Fruit fly (Drosophila melanogaster) whole organism, prepupa: ENCODE data around the gene KP78a.

ENCODE experiments used
- Blimp-1 ChIP-seq: fragments of 200-800 bp; sonication (Bioruptor generic); optimal IDR thresholded peaks from 3 replicates; lab custom pipeline; 2017; ENCODE audit warnings: missing biosample characterization, missing genetic modification characterization, mild to moderate bottlenecking, moderate library complexity, missing genetic modification reagents
- CG10631 ChIP-seq: fragments of 200-800 bp; sonication (Bioruptor generic); optimal IDR thresholded peaks from 2 replicates; lab custom pipeline; 2016; ENCODE audit warnings: missing biosample characterization, missing genetic modification characterization
- CG10669 ChIP-seq: fragments of 200-800 bp; sonication (Bioruptor generic); optimal IDR thresholded peaks from 3 replicates; lab custom pipeline; 2018; ENCODE audit warnings: missing biosample characterization, mild to moderate bottlenecking, missing genetic modification characterization, moderate library complexity
- CG11294 ChIP-seq: fragments of 200-800 bp; sonication (Bioruptor generic); IDR thresholded peaks from 2 replicates; pipeline ENCODE4 v1.3.6; 2022; ENCODE audit warnings: missing biosample characterization, missing genetic modification characterization
- CG11762 ChIP-seq: fragments of 200-800 bp; sonication (Bioruptor generic); optimal IDR thresholded peaks from 3 replicates; lab custom pipeline; 2016; ENCODE audit warnings: missing biosample characterization, missing genetic modification characterization; ENCODE audit not compliant: insufficient read depth
- CG15336 ChIP-seq: fragments of 200-800 bp; sonication (Bioruptor generic); IDR thresholded peaks from 2 replicates; pipeline ENCODE4 v1.3.6; 2022; ENCODE audit warnings: missing biosample characterization, missing genetic modification characterization
- CG1621 ChIP-seq: fragments of 200-800 bp; sonication (Bioruptor generic); optimal IDR thresholded peaks from 3 replicates; lab custom pipeline; 2018; ENCODE audit warnings: missing biosample characterization, mild to moderate bottlenecking, missing genetic modification characterization
- CG16779 ChIP-seq: fragments of 200-800 bp; sonication (Bioruptor generic); optimal IDR thresholded peaks from 3 replicates; lab custom pipeline; 2017; ENCODE audit warnings: missing biosample characterization, mild to moderate bottlenecking, missing genetic modification characterization
- CG3032 ChIP-seq: fragments of 200-800 bp; optimal IDR thresholded peaks from 2 replicates; lab custom pipeline; 2019; ENCODE audit warnings: missing biosample characterization, mild to moderate bottlenecking, missing genetic modification characterization, moderate library complexity
- CG31627 ChIP-seq: fragments of 200-800 bp; sonication (Bioruptor generic); optimal IDR thresholded peaks from 3 replicates; lab custom pipeline; 2016; ENCODE audit warnings: missing biosample characterization, missing genetic modification characterization
- CG32006 ChIP-seq: fragments of 200-800 bp; sonication (Bioruptor generic); optimal IDR thresholded peaks from 3 replicates; lab custom pipeline; 2017; ENCODE audit warnings: missing biosample characterization, mild to moderate bottlenecking, missing genetic modification characterization
- CG34406 ChIP-seq: fragments of 200-800 bp; sonication (Bioruptor generic); optimal IDR thresholded peaks from 3 replicates; lab custom pipeline; 2016; ENCODE audit warnings: missing biosample characterization, missing genetic modification characterization
- CG3919 ChIP-seq: fragments of 200-800 bp; sonication (Bioruptor generic); optimal IDR thresholded peaks from 3 replicates; lab custom pipeline; 2016; ENCODE audit warnings: missing biosample characterization, missing genetic modification characterization
- CG4318 ChIP-seq: fragments of 200-800 bp; sonication (Bioruptor generic); optimal IDR thresholded peaks from 3 replicates; lab custom pipeline; 2017; ENCODE audit warnings: missing biosample characterization, mild to moderate bottlenecking, missing genetic modification characterization
- CG6163 ChIP-seq: fragments of 200-800 bp; sonication (Bioruptor generic); IDR thresholded peaks from 3 replicates; pipeline ENCODE4 v1.3.6; 2022; ENCODE audit warnings: missing biosample characterization, missing genetic modification characterization
- CG6276 ChIP-seq: fragments of 200-800 bp; sonication (Bioruptor generic); optimal IDR thresholded peaks from 2 replicates; lab custom pipeline; 2017; ENCODE audit warnings: missing biosample characterization, mild to moderate bottlenecking, missing genetic modification characterization
- CG6792 ChIP-seq: fragments of 200-800 bp; sonication (Bioruptor generic); optimal IDR thresholded peaks from 3 replicates; lab custom pipeline; 2016; ENCODE audit warnings: missing biosample characterization, missing genetic modification characterization
- CG6854 ChIP-seq: fragments of 200-800 bp; sonication (Bioruptor generic); optimal IDR thresholded peaks from 2 replicates; lab custom pipeline; 2017; ENCODE audit warnings: missing biosample characterization, mild to moderate bottlenecking, missing genetic modification characterization
- CG7368 ChIP-seq: fragments of 200-800 bp; sonication (Bioruptor generic); optimal IDR thresholded peaks from 3 replicates; lab custom pipeline; 2016; ENCODE audit warnings: missing biosample characterization, missing genetic modification characterization
- CG8119 ChIP-seq: fragments of 200-800 bp; sonication (Bioruptor generic); IDR thresholded peaks from 3 replicates; pipeline ENCODE4 v1.3.6; 2022; ENCODE audit warnings: missing biosample characterization, missing genetic modification characterization
- CG8319 ChIP-seq: fragments of 200-800 bp; sonication (Bioruptor generic); optimal IDR thresholded peaks from 3 replicates; lab custom pipeline; 2016; ENCODE audit warnings: missing biosample characterization, missing genetic modification characterization
- CG8632 ChIP-seq: fragments of 200-800 bp; sonication (Bioruptor generic); optimal IDR thresholded peaks from 3 replicates; lab custom pipeline; 2016; ENCODE audit warnings: missing biosample characterization, missing genetic modification characterization
- CG9139 ChIP-seq: fragments of 200-800 bp; sonication (Bioruptor generic); optimal IDR thresholded peaks from 3 replicates; lab custom pipeline; 2017; ENCODE audit warnings: missing biosample characterization, mild to moderate bottlenecking, missing genetic modification characterization
- Eip75B ChIP-seq: fragments of 200-800 bp; sonication (Bioruptor generic); optimal IDR thresholded peaks from 3 replicates; lab custom pipeline; 2016; ENCODE audit warnings: missing biosample characterization, missing genetic modification characterization
- Eip78C ChIP-seq: fragments of 200-800 bp; sonication (Bioruptor generic); peaks from one replicate; lab custom pipeline; 2016; ENCODE audit warnings: missing biosample characterization, missing genetic modification characterization
- Eip93F ChIP-seq: fragments of 200-800 bp; sonication (Bioruptor generic); optimal IDR thresholded peaks from 2 replicates; lab custom pipeline; 2016; ENCODE audit warnings: missing biosample characterization, mild to moderate bottlenecking, missing genetic modification characterization
- Ets21C ChIP-seq: fragments of 200-800 bp; sonication (Bioruptor generic); optimal IDR thresholded peaks from 3 replicates; lab custom pipeline; 2016; ENCODE audit warnings: missing biosample characterization, missing genetic modification characterization
- Gug ChIP-seq: fragments of 200-800 bp; sonication (Bioruptor generic); IDR thresholded peaks from 2 replicates; pipeline ENCODE4 v1.3.6; 2022; ENCODE audit warnings: missing biosample characterization, missing genetic modification characterization
- Hr39 ChIP-seq: fragments of 200-800 bp; sonication (Bioruptor generic); optimal IDR thresholded peaks from 2 replicates; lab custom pipeline; 2016; ENCODE audit warnings: missing biosample characterization, missing genetic modification characterization
- Hr4 ChIP-seq: fragments of 200-800 bp; sonication (Bioruptor generic); optimal IDR thresholded peaks from 3 replicates; lab custom pipeline; 2016; ENCODE audit warnings: missing biosample characterization, missing genetic modification characterization
- Lpt ChIP-seq: fragments of 200-800 bp; sonication (Bioruptor generic); optimal IDR thresholded peaks from 3 replicates; lab custom pipeline; 2016; ENCODE audit warnings: missing biosample characterization, missing genetic modification characterization
- OdsH ChIP-seq: fragments of 200-800 bp; sonication (Bioruptor generic); optimal IDR thresholded peaks from 3 replicates; lab custom pipeline; 2016; ENCODE audit warnings: missing biosample characterization, missing genetic modification characterization
- Smox ChIP-seq: fragments of 200-800 bp; sonication (Bioruptor generic); optimal IDR thresholded peaks from 3 replicates; lab custom pipeline; 2016; ENCODE audit warnings: missing biosample characterization, missing genetic modification characterization
- Sox102F ChIP-seq: fragments of 200-800 bp; sonication (Bioruptor generic); optimal IDR thresholded peaks from 2 replicates; lab custom pipeline; 2016; ENCODE audit warnings: missing biosample characterization, mild to moderate bottlenecking, missing genetic modification characterization
- Sox14 ChIP-seq: fragments of 200-800 bp; sonication (Bioruptor generic); optimal IDR thresholded peaks from 3 replicates; lab custom pipeline; 2016; ENCODE audit warnings: missing biosample characterization, missing genetic modification characterization
- Sox15 ChIP-seq: fragments of 200-800 bp; sonication (Bioruptor generic); optimal IDR thresholded peaks from 3 replicates; lab custom pipeline; 2016; ENCODE audit warnings: missing biosample characterization, missing genetic modification characterization
- achi ChIP-seq: fragments of 200-800 bp; sonication (Bioruptor generic); optimal IDR thresholded peaks from 3 replicates; lab custom pipeline; 2016; ENCODE audit warnings: missing biosample characterization, missing genetic modification characterization
- acj6 ChIP-seq: fragments of 200-800 bp; sonication (Bioruptor generic); optimal IDR thresholded peaks from 3 replicates; lab custom pipeline; 2016; ENCODE audit warnings: missing biosample characterization, missing genetic modification characterization
- dac ChIP-seq: fragments of 200-800 bp; sonication (Bioruptor generic); optimal IDR thresholded peaks from 2 replicates; lab custom pipeline; 2017; ENCODE audit warnings: missing biosample characterization, mild to moderate bottlenecking, missing genetic modification characterization
- dsx ChIP-seq: fragments of 200-800 bp; optimal IDR thresholded peaks from 3 replicates; lab custom pipeline; 2019; ENCODE audit warnings: missing biosample characterization, mild to moderate bottlenecking, missing genetic modification characterization, moderate library complexity; ENCODE audit not compliant: poor library complexity, severe bottlenecking
- eg ChIP-seq: fragments of 200-800 bp; sonication (Bioruptor generic); IDR thresholded peaks from 3 replicates; pipeline ENCODE4 v1.3.6; 2022; ENCODE audit warnings: missing biosample characterization, missing genetic modification characterization
- esn ChIP-seq: fragments of 200-800 bp; sonication (Bioruptor generic); optimal IDR thresholded peaks from 2 replicates; lab custom pipeline; 2016; ENCODE audit warnings: missing biosample characterization, mild to moderate bottlenecking, missing genetic modification characterization, moderate library complexity
- fd59A ChIP-seq: fragments of 200-800 bp; sonication (Bioruptor generic); optimal IDR thresholded peaks from 2 replicates; lab custom pipeline; 2017; ENCODE audit warnings: missing biosample characterization, mild to moderate bottlenecking, missing genetic modification characterization, missing genetic modification reagents
- fd85E ChIP-seq: fragments of 200-800 bp; sonication (Bioruptor generic); optimal IDR thresholded peaks from 3 replicates; lab custom pipeline; 2016; ENCODE audit warnings: missing biosample characterization, missing genetic modification characterization
- lz ChIP-seq: fragments of 200-800 bp; sonication (Bioruptor generic); optimal IDR thresholded peaks from 3 replicates; lab custom pipeline; 2016; ENCODE audit warnings: missing biosample characterization, missing genetic modification characterization
- salr ChIP-seq, 2 experiments: fragments of 200-800 bp; sonication (Bioruptor generic); optimal IDR thresholded peaks; 3 replicates each; lab custom pipeline; 2016 to 2018; ENCODE audit warnings: missing biosample characterization in 2 of 2, missing genetic modification characterization in 2 of 2, mild to moderate bottlenecking in 1 of 2
- ss ChIP-seq, 2 experiments: fragments of 200-800 bp; sonication (Bioruptor generic); optimal IDR thresholded peaks; 2 replicates in 1 of 2; 3 replicates in 1 of 2; lab custom pipeline; 2017 to 2018; ENCODE audit warnings: mild to moderate bottlenecking in 2 of 2, missing biosample characterization in 2 of 2, missing genetic modification characterization in 2 of 2, moderate library complexity in 1 of 2
- svp ChIP-seq: fragments of 200-800 bp; sonication (Bioruptor generic); peaks from one replicate; lab custom pipeline; 2016; ENCODE audit warnings: missing biosample characterization, missing genetic modification characterization
- topi ChIP-seq: fragments of 200-800 bp; sonication (Bioruptor generic); optimal IDR thresholded peaks from 3 replicates; lab custom pipeline; 2016; ENCODE audit warnings: missing biosample characterization, missing genetic modification characterization
- vri ChIP-seq: fragments of 200-800 bp; sonication (Bioruptor generic); optimal IDR thresholded peaks from 3 replicates; lab custom pipeline; 2016; ENCODE audit warnings: missing biosample characterization, mild to moderate bottlenecking, missing genetic modification characterization

Gene KP78a

dm6 chr3R:11352912-11353838 lies at the start of gene KP78a, which contains the start of gene KP78b:
TSS of gene KP78a (minus strand) at chr3R:11353131.
TSS of gene KP78b (minus strand) at chr3R:11353131.
- TF ChIP-seq Smox (GFP tag; lab: Kevin White, UChicago) (no peak), CG8319 (no peak), CG4318 (no peak), vri (GFP tag; lab: Kevin White, UChicago) (peak; percentile 1), CG9139 (no peak), acj6 (GFP tag; lab: Kevin White, UChicago) (no peak), CG7368 (GFP tag; lab: Kevin White, UChicago) (no peak), CG6792 (GFP tag; lab: Kevin White, UChicago) (no peak), Blimp-1 (GFP tag; lab: Kevin White, UChicago) (no peak), CG3919 (GFP tag; lab: Kevin White, UChicago) (peak; percentile 10), OdsH (GFP tag; lab: Kevin White, UChicago) (no peak), CG10669 (GFP tag; lab: Kevin White, UChicago) (no peak), CG16779 (peak; percentile 10), CG8632 (GFP tag; lab: Kevin White, UChicago) (no peak), Sox14 (peak; percentile 33), Sox15 (GFP tag; lab: Kevin White, UChicago) (no peak), Gug (GFP tag; lab: Robert Waterston, UW) (no peak), dsx (no peak), CG11762 (no peak), Ets21C (no peak), dac (GFP tag; lab: Kevin White, UChicago) (no peak), Hr4 (GFP tag; lab: Kevin White, UChicago) (no peak), achi (GFP tag; lab: Kevin White, UChicago) (no peak), Eip75B (no peak), CG32006 (GFP tag; lab: Kevin White, UChicago) (no peak), CG15336 (GFP tag; lab: Robert Waterston, UW) (no peak; the same call in 1 of the 2 replicates), Sox102F (no peak), Hr39 (GFP tag; lab: Kevin White, UChicago) (no peak), Eip78C (GFP tag; lab: Kevin White, UChicago) (peak; percentile 56), CG31627 (GFP tag; lab: Kevin White, UChicago) (no peak), CG10631 (GFP tag; lab: Kevin White, UChicago) (no peak), eg (GFP tag; lab: Robert Waterston, UW) (0 out of 3 replicates have a peak, but pooled peaks have one; percentile 18), CG6854 (no peak), Eip93F (no peak), svp (peak; percentile 66), esn (GFP tag; lab: Kevin White, UChicago) (peak; percentile 19), salr (GFP tag; optimal IDR thresholded peaks at IDR 0.05; lab: Kevin White, UChicago) (no peak), Lpt (no peak), CG6163 (GFP tag; lab: Robert Waterston, UW) (peak; percentile 25; the same call in 1 of the 3 replicates), CG3032 (tag; lab: Kevin White, UChicago) (no peak), lz (GFP tag; lab: Kevin White, UChicago) (no peak), CG11294 (GFP tag; lab: Robert Waterston, UW) (no peak), CG6276 (GFP tag; lab: Kevin White, UChicago) (no peak), CG1621 (no peak), CG8119 (0 out of 3 replicates have a peak, but pooled peaks have one; percentile 32), fd85E (no peak), topi (peak; percentile 5), CG34406 (GFP tag; lab: Kevin White, UChicago) (no peak), ss (GFP tag; optimal IDR thresholded peaks at IDR 0.05; lab: Kevin White, UChicago) (no peak), fd59A (GFP tag; lab: Kevin White, UChicago) (no peak)
